Fruit fly (Drosophila melanogaster) whole organism, prepupa: ENCODE measurements around the gene tilB.

Experiments used
- Blimp-1 ChIP-seq: fragments of 200-800 bp; sonication (Bioruptor generic); optimal IDR thresholded peaks from 3 replicates; lab custom pipeline; 2017; ENCODE audit warnings: missing biosample characterization, missing genetic modification characterization, mild to moderate bottlenecking, moderate library complexity, missing genetic modification reagents
- CG7368 ChIP-seq: fragments of 200-800 bp; sonication (Bioruptor generic); optimal IDR thresholded peaks from 3 replicates; lab custom pipeline; 2016; ENCODE audit warnings: missing biosample characterization, missing genetic modification characterization
- CG8119 ChIP-seq: fragments of 200-800 bp; sonication (Bioruptor generic); IDR thresholded peaks from 3 replicates; pipeline ENCODE4 v1.3.6; 2022; ENCODE audit warnings: missing biosample characterization, missing genetic modification characterization
- Eip93F ChIP-seq: fragments of 200-800 bp; sonication (Bioruptor generic); optimal IDR thresholded peaks from 2 replicates; lab custom pipeline; 2016; ENCODE audit warnings: missing biosample characterization, mild to moderate bottlenecking, missing genetic modification characterization
- Hr38 ChIP-seq: sonication (Bioruptor generic); optimal IDR thresholded peaks from 2 replicates; lab custom pipeline; 2016; ENCODE audit warnings: missing biosample characterization, missing genetic modification characterization
- Lpt ChIP-seq: fragments of 200-800 bp; sonication (Bioruptor generic); optimal IDR thresholded peaks from 3 replicates; lab custom pipeline; 2016; ENCODE audit warnings: missing biosample characterization, missing genetic modification characterization
- Sox15 ChIP-seq: fragments of 200-800 bp; sonication (Bioruptor generic); optimal IDR thresholded peaks from 3 replicates; lab custom pipeline; 2016; ENCODE audit warnings: missing biosample characterization, missing genetic modification characterization
- ss ChIP-seq, 2 experiments: fragments of 200-800 bp; sonication (Bioruptor generic); optimal IDR thresholded peaks; 2 replicates in 1 of 2; 3 replicates in 1 of 2; lab custom pipeline; 2017 to 2018; ENCODE audit warnings: mild to moderate bottlenecking in 2 of 2, missing biosample characterization in 2 of 2, missing genetic modification characterization in 2 of 2, moderate library complexity in 1 of 2

- TF ChIP-seq CG7368 (GFP tag; lab: Kevin White, UChicago) = no peak
- TF ChIP-seq Eip93F (GFP tag; lab: Kevin White, UChicago) = no peak
- no peak for TF ChIP-seq Blimp-1
- no peak for TF ChIP-seq ss (GFP tag; optimal IDR thresholded peaks at IDR 0.05; lab: Kevin White, UChicago)
- TF ChIP-seq Sox15 (GFP tag; lab: Kevin White, UChicago) = no peak
- TF ChIP-seq Lpt (GFP tag; lab: Kevin White, UChicago) = no peak
- peak; percentile 34; the same call in 2 of the 3 replicates for TF ChIP-seq CG8119 (GFP tag; lab: Robert Waterston, UW)
- TF ChIP-seq Hr38 (GFP tag; lab: Kevin White, UChicago) = no peak
Observed at dm6 chrX:22487667-22488593, 38.4 kb downstream of the tilB start.
